Fruit fly (Drosophila melanogaster) whole organism, wandering third instar larva: Measurements from ENCODE around the gene Fuca.

Experiments
- Abd-B ChIP-seq: fragments of >200 bp; optimal IDR thresholded peaks from 2 replicates; lab custom pipeline; 2017; ENCODE audit warnings: missing biosample characterization, missing genetic modification characterization
- CG32264 ChIP-seq: fragments of 200-800 bp; sonication (Bioruptor generic); optimal IDR thresholded peaks from 2 replicates; lab custom pipeline; 2016; ENCODE audit warnings: missing biosample characterization, missing genetic modification characterization
- CrebA ChIP-seq: fragments of 200-800 bp; sonication (Bioruptor generic); optimal IDR thresholded peaks from 2 replicates; lab custom pipeline; 2016; ENCODE audit warnings: missing biosample characterization, mild to moderate bottlenecking, missing genetic modification characterization, borderline replicate concordance
- Dfd ChIP-seq: fragments of >200 bp; optimal IDR thresholded peaks from 2 replicates; lab custom pipeline; 2017; ENCODE audit warnings: missing biosample characterization, missing genetic modification characterization
- Dif ChIP-seq: fragments of 200-275, 200-300 bp; sonication (Bioruptor generic); optimal IDR thresholded peaks from 2 replicates; lab custom pipeline; 2018; ENCODE audit warnings: missing biosample characterization, missing genetic modification characterization; ENCODE audit not compliant: partially characterized antibody
- GATAd ChIP-seq: sonication (Bioruptor generic); optimal IDR thresholded peaks from 2 replicates; lab custom pipeline; 2016; ENCODE audit warnings: missing biosample characterization, missing genetic modification characterization
- HLH106 ChIP-seq: fragments of 200-800 bp; optimal IDR thresholded peaks from 3 replicates; lab custom pipeline; 2019; ENCODE audit warnings: missing biosample characterization, mild to moderate bottlenecking, missing genetic modification characterization, moderate library complexity
- Hnf4 ChIP-seq: fragments of 200-800 bp; sonication (Bioruptor generic); optimal IDR thresholded peaks from 2 replicates; lab custom pipeline; 2016; ENCODE audit warnings: missing biosample characterization, mild to moderate bottlenecking, missing genetic modification characterization
- Hr78 ChIP-seq: fragments of >200 bp; optimal IDR thresholded peaks from 2 replicates; lab custom pipeline; 2017; ENCODE audit warnings: missing biosample characterization, missing genetic modification characterization
- Hr83 ChIP-seq: fragments of 200-300 bp; sonication (Bioruptor generic); optimal IDR thresholded peaks from 2 replicates; lab custom pipeline; 2016; ENCODE audit warnings: missing biosample characterization, mild to moderate bottlenecking, missing genetic modification characterization, moderate library complexity; ENCODE audit not compliant: poor library complexity, severe bottlenecking
- Jra ChIP-seq: sonication (Bioruptor generic); optimal IDR thresholded peaks from 2 replicates; lab custom pipeline; 2016; ENCODE audit warnings: missing biosample characterization, missing genetic modification characterization
- Mio ChIP-seq: sonication (Bioruptor generic); optimal IDR thresholded peaks from 2 replicates; lab custom pipeline; 2016; ENCODE audit warnings: missing biosample characterization, missing genetic modification characterization
- OdsH ChIP-seq: fragments of 200-800 bp; sonication (Bioruptor generic); optimal IDR thresholded peaks from 2 replicates; lab custom pipeline; 2016; ENCODE audit warnings: missing biosample characterization, mild to moderate bottlenecking, missing genetic modification characterization
- Rel ChIP-seq, 2 experiments: fragments of 200-800 bp; sonication (Bioruptor generic) in 1 of 2; optimal IDR thresholded peaks; 2 replicates in 1 of 2; 3 replicates in 1 of 2; lab custom pipeline; 2016 to 2019; ENCODE audit warnings: mild to moderate bottlenecking in 2 of 2, missing biosample characterization in 2 of 2, missing genetic modification characterization in 2 of 2, moderate library complexity in 1 of 2
- Sp1 ChIP-seq: fragments of 200-800 bp; sonication (Bioruptor generic); optimal IDR thresholded peaks from 3 replicates; lab custom pipeline; 2019; ENCODE audit warnings: missing biosample characterization, mild to moderate bottlenecking, missing genetic modification characterization, moderate library complexity
- Vsx2 ChIP-seq: fragments of 200-300, 225-300 bp; sonication (Bioruptor generic); optimal IDR thresholded peaks from 2 replicates; lab custom pipeline; 2018; ENCODE audit warnings: missing biosample characterization, missing genetic modification characterization; ENCODE audit not compliant: partially characterized antibody
- brk ChIP-seq: fragments of 200-800 bp; sonication (Bioruptor generic); optimal IDR thresholded peaks from 2 replicates; lab custom pipeline; 2016; ENCODE audit warnings: missing biosample characterization, mild to moderate bottlenecking, missing genetic modification characterization
- dl ChIP-seq, 2 experiments: fragments of 175-275, 200-275 bp in 1 of 2; fragments of 200-275 bp in 1 of 2; sonication (Bioruptor generic); optimal IDR thresholded peaks; lab custom pipeline; 2018; ENCODE audit warnings: mild to moderate bottlenecking in 2 of 2, missing biosample characterization in 2 of 2, missing genetic modification characterization in 2 of 2, moderate library complexity in 2 of 2; ENCODE audit not compliant: partially characterized antibody in 2 of 2, insufficient read depth in 1 of 2
- dmrt93B ChIP-seq: fragments of 200-800 bp; sonication (Bioruptor generic); optimal IDR thresholded peaks from 2 replicates; lab custom pipeline; 2018; ENCODE audit warnings: missing biosample characterization, mild to moderate bottlenecking, missing genetic modification characterization
- dsf ChIP-seq: sonication (Bioruptor generic); optimal IDR thresholded peaks from 2 replicates; lab custom pipeline; 2016; ENCODE audit warnings: missing biosample characterization, missing genetic modification characterization, borderline replicate concordance
- foxo ChIP-seq, 2 experiments: fragments of 200-800 bp; sonication (Bioruptor generic); optimal IDR thresholded peaks; 2 replicates in 1 of 2; 3 replicates in 1 of 2; lab custom pipeline; 2016 to 2017; ENCODE audit warnings: missing biosample characterization in 2 of 2, missing genetic modification characterization in 2 of 2
- fru ChIP-seq: fragments of 200-800 bp; sonication (Bioruptor generic); optimal IDR thresholded peaks from 3 replicates; lab custom pipeline; 2016; ENCODE audit warnings: missing biosample characterization, mild to moderate bottlenecking, missing genetic modification characterization
- h ChIP-seq: fragments of 200-800 bp; sonication (Bioruptor generic); optimal IDR thresholded peaks from 3 replicates; lab custom pipeline; 2016; ENCODE audit warnings: missing biosample characterization, mild to moderate bottlenecking, missing genetic modification characterization
- jim ChIP-seq: fragments of 175-275, 200-325 bp; sonication (Bioruptor generic); optimal IDR thresholded peaks from 2 replicates; lab custom pipeline; 2016; ENCODE audit warnings: missing biosample characterization, mild to moderate bottlenecking, missing genetic modification characterization
- lola ChIP-seq: fragments of >200 bp; optimal IDR thresholded peaks from 2 replicates; lab custom pipeline; 2017; ENCODE audit warnings: missing biosample characterization, missing genetic modification characterization
- psq ChIP-seq: fragments of 200-800 bp; sonication (Bioruptor generic); optimal IDR thresholded peaks from 3 replicates; lab custom pipeline; 2017; ENCODE audit warnings: missing biosample characterization, mild to moderate bottlenecking, missing genetic modification characterization, moderate library complexity
- rgr ChIP-seq: fragments of 200-800 bp; sonication (Bioruptor generic); optimal IDR thresholded peaks from 3 replicates; lab custom pipeline; 2016; ENCODE audit warnings: missing biosample characterization, mild to moderate bottlenecking, missing genetic modification characterization
- sage ChIP-seq: fragments of 200-800 bp; sonication (Bioruptor generic); optimal IDR thresholded peaks from 2 replicates; lab custom pipeline; 2016; ENCODE audit warnings: missing biosample characterization, mild to moderate bottlenecking, missing genetic modification characterization
- sv ChIP-seq: fragments of 200-800 bp; sonication (Bioruptor generic); optimal IDR thresholded peaks from 3 replicates; lab custom pipeline; 2016; ENCODE audit warnings: missing biosample characterization, missing genetic modification characterization
- tai ChIP-seq: sonication (Bioruptor generic); optimal IDR thresholded peaks from 2 replicates; lab custom pipeline; 2016; ENCODE audit warnings: missing biosample characterization, missing genetic modification characterization
- usp ChIP-seq: fragments of >200 bp; optimal IDR thresholded peaks from 2 replicates; lab custom pipeline; 2017; ENCODE audit warnings: missing biosample characterization, missing genetic modification characterization
- woc ChIP-seq: sonication (Bioruptor generic); optimal IDR thresholded peaks from 2 replicates; lab custom pipeline; 2016; ENCODE audit warnings: missing biosample characterization, mild to moderate bottlenecking, missing genetic modification characterization

The Fuca gene

DNA sequence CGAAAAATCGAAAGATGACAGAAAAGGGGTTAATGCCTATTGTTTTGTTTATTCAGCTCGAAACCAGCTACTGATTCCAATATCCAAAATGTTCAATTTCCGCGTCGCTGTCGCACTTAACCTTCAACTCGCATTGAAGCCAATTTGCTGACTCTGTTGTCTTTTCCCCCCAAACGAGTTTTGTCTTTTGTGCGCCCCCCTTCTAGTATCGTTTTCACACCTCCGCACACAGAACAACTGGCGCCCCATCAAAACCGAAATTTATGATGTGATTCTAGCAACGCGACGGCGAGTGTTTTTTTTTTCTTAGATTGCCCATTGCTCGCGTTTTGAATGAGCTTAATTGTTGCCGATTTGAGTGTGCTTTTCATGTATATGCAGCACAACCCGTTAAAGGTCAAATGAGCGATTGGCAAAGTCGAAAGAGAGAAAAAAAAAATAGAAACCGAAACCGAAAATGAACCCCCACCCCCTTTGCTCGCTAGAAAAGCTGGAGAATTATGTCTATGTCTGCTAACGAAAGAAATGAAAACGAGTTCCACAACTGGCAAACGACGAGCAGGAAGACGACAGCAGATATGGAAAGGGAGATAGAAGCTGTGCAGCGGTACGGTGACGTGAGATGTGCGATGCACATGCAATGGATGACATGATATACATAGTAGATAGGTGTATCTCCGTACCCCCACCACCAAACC is 28.0 kb upstream of the Fuca start:
- no peak for TF ChIP-seq lola (GFP tag; lab: Kevin White, UChicago)
- TF ChIP-seq Jra (GFP tag; lab: Kevin White, UChicago), result no peak
- TF ChIP-seq CrebA (GFP tag; lab: Kevin White, UChicago), result no peak
- no peak for TF ChIP-seq Abd-B
- TF ChIP-seq HLH106, result no peak
- TF ChIP-seq jim (GFP tag; lab: Kevin White, UChicago), result no peak
- TF ChIP-seq rgr (GFP tag; lab: Kevin White, UChicago), result no peak
- no peak for TF ChIP-seq Hr83 (GFP tag; lab: Kevin White, UChicago)
- no peak for TF ChIP-seq Dfd (GFP tag; lab: Kevin White, UChicago)
- no peak for TF ChIP-seq Mio

dm6 chr3L:11549432-11549831 is 26.9 kb upstream of the Fuca start:
- TF ChIP-seq dsf (GFP tag; lab: Kevin White, UChicago) (no peak), fru (no peak), h (GFP tag; lab: Kevin White, UChicago) (no peak), rgr (GFP tag; lab: Kevin White, UChicago) (no peak), Mio (no peak), Hr83 (GFP tag; lab: Kevin White, UChicago) (no peak), dmrt93B (no peak), Hnf4 (GFP tag; lab: Kevin White, UChicago) (no peak)

DNA sequence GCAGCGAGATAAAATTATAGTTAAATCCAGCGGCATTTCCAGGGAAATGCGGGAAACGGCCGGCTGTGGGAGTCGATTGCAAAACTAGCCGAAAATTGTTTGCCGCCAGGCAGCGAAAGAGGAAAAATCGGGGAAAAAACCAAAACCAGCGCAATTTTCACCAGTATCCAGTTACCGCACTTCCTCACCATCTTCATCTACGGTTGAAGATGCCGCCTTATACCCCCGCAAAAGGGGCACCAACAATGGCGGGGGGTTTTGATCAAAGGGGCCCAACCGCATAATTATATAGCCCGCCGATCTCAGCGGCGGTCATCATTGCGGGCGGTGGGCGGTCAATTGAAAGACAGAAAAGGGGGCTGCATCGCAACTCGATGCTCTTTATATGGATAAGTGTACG is 25.5 kb upstream of the Fuca start:
- TF ChIP-seq Vsx2 (no peak), psq (GFP tag; lab: Kevin White, UChicago) (no peak), dmrt93B (no peak), woc (GFP tag; lab: Kevin White, UChicago) (no peak), sage (GFP tag; lab: Kevin White, UChicago) (no peak), usp (GFP tag; lab: Kevin White, UChicago) (no peak), Hr78 (GFP tag; lab: Kevin White, UChicago) (no peak), tai (GFP tag; lab: Kevin White, UChicago) (no peak), Jra (GFP tag; lab: Kevin White, UChicago) (no peak), OdsH (GFP tag; lab: Kevin White, UChicago) (no peak), Abd-B (no peak), HLH106 (no peak), Rel (GFP tag; optimal IDR thresholded peaks at IDR 0.05; lab: Kevin White, UChicago) (no peak), Rel (tag; optimal IDR thresholded peaks at IDR 0.05; lab: Kevin White, UChicago) (no peak), Sp1 (GFP tag; lab: Kevin White, UChicago) (no peak), foxo (GFP tag; optimal IDR thresholded peaks at IDR 0.05; lab: Kevin White, UChicago) (no peak), CG32264 (GFP tag; lab: Kevin White, UChicago) (no peak), Mio (no peak)

dm6 chr3L:11547302-11547994 is 24.9 kb upstream of the Fuca start:
- no peak for TF ChIP-seq sage (GFP tag; lab: Kevin White, UChicago)
- no peak for TF ChIP-seq fru
- no peak for TF ChIP-seq sv (GFP tag; lab: Kevin White, UChicago)
- no peak for TF ChIP-seq usp (GFP tag; lab: Kevin White, UChicago)
- TF ChIP-seq foxo (GFP tag; optimal IDR thresholded peaks at IDR 0.05; lab: Kevin White, UChicago), result no peak
- no peak for TF ChIP-seq Hr83 (GFP tag; lab: Kevin White, UChicago)
- no peak for TF ChIP-seq Hnf4 (GFP tag; lab: Kevin White, UChicago)
- TF ChIP-seq jim (GFP tag; lab: Kevin White, UChicago), result no peak
- no peak for TF ChIP-seq GATAd (GFP tag; lab: Kevin White, UChicago)
- TF ChIP-seq Dif (GFP tag; lab: Kevin White, UChicago), result no peak
- no peak for TF ChIP-seq tai (GFP tag; lab: Kevin White, UChicago)
- no peak for TF ChIP-seq Sp1 (GFP tag; lab: Kevin White, UChicago)
- TF ChIP-seq HLH106, result no peak
- no peak for TF ChIP-seq psq (GFP tag; lab: Kevin White, UChicago)
- TF ChIP-seq CG32264 (GFP tag; lab: Kevin White, UChicago), result no peak
- TF ChIP-seq brk (GFP tag; lab: Kevin White, UChicago), result no peak
- no peak for TF ChIP-seq dl (GFP tag; optimal IDR thresholded peaks at IDR 0.05; lab: Kevin White, UChicago; ENCODE audit: insufficient read depth in 1 of 2, partially characterized antibody in 2 of 2)
- TF ChIP-seq h (GFP tag; lab: Kevin White, UChicago), result no peak
